Comparison of ENCODE assay signal across 3 fruit fly cellular contexts in genomic region chr3L:20494262-20494601, dm6.
TF ChIP-seq lines count a peak whose summit lies in the region.

No protein-coding gene starts in this region.

- TF ChIP-seq CTCF in whole organism, embryonic (GFP tag; optimal IDR thresholded peaks at IDR 0.05; lab: Kevin White, UChicago): no peak

TF ChIP-seq in whole organism, embryonic, 481 proteins besides CTCF, POLR2A, EP300 and RAD21 (continues in another document):
- peak; percentile 56 for TF ChIP-seq slbo (GFP tag; IDR thresholded peaks at IDR 0.05; lab: Robert Waterston, UW)
- TF ChIP-seq CG2120 (GFP tag; optimal IDR thresholded peaks at IDR 0.05; lab: Kevin White, UChicago): peak; percentile 36
- TF ChIP-seq nmo (GFP tag; optimal IDR thresholded peaks at IDR 0.05; lab: Kevin White, UChicago): peak; percentile 10
- no peak for TF ChIP-seq CG17568 (GFP tag; optimal IDR thresholded peaks at IDR 0.05; lab: Kevin White, UChicago)
- TF ChIP-seq Camta (GFP tag; optimal IDR thresholded peaks at IDR 0.05; lab: Kevin White, UChicago): peak; percentile 22
- peak; percentile 41 for TF ChIP-seq CG11504 (tag; optimal IDR thresholded peaks at IDR 0.05; lab: Kevin White, UChicago)
- peak; percentile 13 for TF ChIP-seq odd (GFP tag; optimal IDR thresholded peaks at IDR 0.05; lab: Kevin White, UChicago)
- TF ChIP-seq Dek (tag; optimal IDR thresholded peaks at IDR 0.05; lab: Kevin White, UChicago): peak; percentile 30
- TF ChIP-seq CG13775 (GFP tag; optimal IDR thresholded peaks at IDR 0.05; lab: Kevin White, UChicago): peak; percentile 8
- peak; percentile 32 for TF ChIP-seq CG2712 (tag; optimal IDR thresholded peaks at IDR 0.05; lab: Kevin White, UChicago)
- TF ChIP-seq chm (GFP tag; IDR thresholded peaks at IDR 0.05; lab: Robert Waterston, UW): no peak
- peak; percentile 64 for TF ChIP-seq lab (GFP tag; optimal IDR thresholded peaks at IDR 0.05; lab: Kevin White, UChicago)
- TF ChIP-seq Sox102F (GFP tag; optimal IDR thresholded peaks at IDR 0.05; lab: Kevin White, UChicago): peak; percentile 39
- TF ChIP-seq CG11696 (GFP tag; IDR thresholded peaks at IDR 0.05; lab: Robert Waterston, UW): peak; percentile 63; the same call in 1 of the 2 replicates
- peak; percentile 62 for TF ChIP-seq CG3281 (GFP tag; optimal IDR thresholded peaks at IDR 0.05; lab: Kevin White, UChicago)
- TF ChIP-seq tup (GFP tag; optimal IDR thresholded peaks at IDR 0.05; lab: Kevin White, UChicago): no peak
- peak; percentile 14; the same call in 1 of the 2 replicates for TF ChIP-seq lmd (GFP tag; IDR thresholded peaks at IDR 0.05; lab: Robert Waterston, UW)
- TF ChIP-seq tio (GFP tag; optimal IDR thresholded peaks at IDR 0.05; lab: Kevin White, UChicago): peak; percentile 24
- TF ChIP-seq Oaz (GFP tag; IDR thresholded peaks at IDR 0.05; lab: Robert Waterston, UW): no peak
- TF ChIP-seq grau (tag; optimal IDR thresholded peaks at IDR 0.05; lab: Kevin White, UChicago): peak; percentile 54
- peak; percentile 9 for TF ChIP-seq Xbp1 (GFP tag; optimal IDR thresholded peaks at IDR 0.05; lab: Kevin White, UChicago)
- no peak for TF ChIP-seq Dp (GFP tag; optimal IDR thresholded peaks at IDR 0.05; lab: Kevin White, UChicago)
- peak; percentile 5 for TF ChIP-seq Oli (tag; optimal IDR thresholded peaks at IDR 0.05; lab: Kevin White, UChicago)
- TF ChIP-seq CG10462 (GFP tag; optimal IDR thresholded peaks at IDR 0.05; lab: Kevin White, UChicago): no peak
- peak in 1 of 2 experiments; percentile 36 for TF ChIP-seq Hr51 (GFP tag; optimal IDR thresholded peaks at IDR 0.05; lab: Kevin White, UChicago)
- peak; percentile 4 for TF ChIP-seq CG10147 (GFP tag; optimal IDR thresholded peaks at IDR 0.05; lab: Kevin White, UChicago)
- TF ChIP-seq CG7963 (GFP tag; IDR thresholded peaks at IDR 0.05; lab: Robert Waterston, UW; ENCODE audit: partially characterized antibody): no peak
- no peak for TF ChIP-seq Eip74EF (GFP tag; optimal IDR thresholded peaks at IDR 0.05; lab: Kevin White, UChicago)
- peak; percentile 28 for TF ChIP-seq CG18619 (GFP tag; optimal IDR thresholded peaks at IDR 0.05; lab: Kevin White, UChicago)
- peak; percentile 43 for TF ChIP-seq CG15269 (tag; optimal IDR thresholded peaks at IDR 0.05; lab: Kevin White, UChicago)

TF ChIP-seq in whole organism, prepupa, 60 proteins besides CTCF, POLR2A, EP300 and RAD21:
- TF ChIP-seq CG32006 (GFP tag; optimal IDR thresholded peaks at IDR 0.05; lab: Kevin White, UChicago) (peak; percentile 50), Met (GFP tag; optimal IDR thresholded peaks at IDR 0.05; lab: Kevin White, UChicago) (peak; percentile 8), Blimp-1 (GFP tag; optimal IDR thresholded peaks at IDR 0.05; lab: Kevin White, UChicago) (no peak), CG1621 (tag; optimal IDR thresholded peaks at IDR 0.05; lab: Kevin White, UChicago) (no peak), CG7368 (GFP tag; optimal IDR thresholded peaks at IDR 0.05; lab: Kevin White, UChicago) (no peak), lz (GFP tag; optimal IDR thresholded peaks at IDR 0.05; lab: Kevin White, UChicago) (peak; percentile 13), OdsH (GFP tag; optimal IDR thresholded peaks at IDR 0.05; lab: Kevin White, UChicago) (peak; percentile 28), CG6276 (GFP tag; optimal IDR thresholded peaks at IDR 0.05; lab: Kevin White, UChicago) (no peak), CG15336 (GFP tag; IDR thresholded peaks at IDR 0.05; lab: Robert Waterston, UW) (peak; percentile 25; the same call in 1 of the 2 replicates), Eip78C (GFP tag; lab: Kevin White, UChicago) (peak; percentile 52), Gug (GFP tag; IDR thresholded peaks at IDR 0.05; lab: Robert Waterston, UW) (no peak), Ets96B (tag; optimal IDR thresholded peaks at IDR 0.05; lab: Kevin White, UChicago) (peak; percentile 9), spab (GFP tag; optimal IDR thresholded peaks at IDR 0.05; lab: Kevin White, UChicago) (no peak), svp (GFP tag; lab: Kevin White, UChicago) (peak; percentile 46), esn (GFP tag; optimal IDR thresholded peaks at IDR 0.05; lab: Kevin White, UChicago) (no peak), achi (GFP tag; optimal IDR thresholded peaks at IDR 0.05; lab: Kevin White, UChicago) (peak; percentile 1), Hr4 (GFP tag; optimal IDR thresholded peaks at IDR 0.05; lab: Kevin White, UChicago) (peak; percentile 55), fd85E (GFP tag; optimal IDR thresholded peaks at IDR 0.05; lab: Kevin White, UChicago) (no peak), eg (GFP tag; IDR thresholded peaks at IDR 0.05; lab: Robert Waterston, UW) (no peak)

TF ChIP-seq in whole organism, pupa, 21 proteins besides CTCF, POLR2A, EP300 and RAD21:
- TF ChIP-seq CG17806 (tag; optimal IDR thresholded peaks at IDR 0.05; lab: Kevin White, UChicago) (no peak), rn (GFP tag; IDR thresholded peaks at IDR 0.05; lab: Robert Waterston, UW) (no peak), CG32121 (GFP tag; IDR thresholded peaks at IDR 0.05; lab: Robert Waterston, UW) (peak; percentile 23; the same call in 1 of the 2 replicates), Snoo (tag; optimal IDR thresholded peaks at IDR 0.05; lab: Kevin White, UChicago) (no peak), CG8159 (tag; optimal IDR thresholded peaks at IDR 0.05; lab: Kevin White, UChicago) (no peak), CG12605 (GFP tag; IDR thresholded peaks at IDR 0.05; lab: Robert Waterston, UW) (no peak), Pif1A (GFP tag; optimal IDR thresholded peaks at IDR 0.05; lab: Kevin White, UChicago) (no peak), CG4496 (GFP tag; IDR thresholded peaks at IDR 0.05; lab: Robert Waterston, UW) (no peak), CG10348 (GFP tag; IDR thresholded peaks at IDR 0.05; lab: Robert Waterston, UW) (no peak), D1 (tag; optimal IDR thresholded peaks at IDR 0.05; lab: Kevin White, UChicago) (no peak), EcR (GFP tag; optimal IDR thresholded peaks at IDR 0.05; lab: Kevin White, UChicago) (no peak), CG9948 (tag; optimal IDR thresholded peaks at IDR 0.05; lab: Kevin White, UChicago) (no peak), gl (tag; optimal IDR thresholded peaks at IDR 0.05; lab: Kevin White, UChicago) (no peak), fd96Ca (GFP tag; IDR thresholded peaks at IDR 0.05; lab: Robert Waterston, UW) (no peak), CG34367 (tag; optimal IDR thresholded peaks at IDR 0.05; lab: Kevin White, UChicago) (no peak), Ets98B (GFP tag; IDR thresholded peaks at IDR 0.05; lab: Robert Waterston, UW) (peak; percentile 24), CG15710 (tag; optimal IDR thresholded peaks at IDR 0.05; lab: Kevin White, UChicago) (no peak), Pif1B (GFP tag; optimal IDR thresholded peaks at IDR 0.05; lab: Kevin White, UChicago) (no peak), CG14655 (GFP tag; optimal IDR thresholded peaks at IDR 0.05; lab: Kevin White, UChicago) (no peak), CG13204 (GFP tag; optimal IDR thresholded peaks at IDR 0.05; lab: Kevin White, UChicago) (no peak), CG8301 (tag; optimal IDR thresholded peaks at IDR 0.05; lab: Kevin White, UChicago) (peak; percentile 7)

Comparison
In these comparisons a context has a peak if more than half of its experiments do, and no peak if none do; other contexts are left out.
1. Of the 7 proteins assayed by ChIP-seq in both whole organism, embryonic and whole organism, prepupa: peak only in whole organism, embryonic: Sox102F; only in whole organism, prepupa: none; in both: none; in neither: 6.